Worm (Caenorhabditis elegans): ENCODE data around the gene gpr-2.

Gene gpr-2

ce11 chrIII:9355412-9355969, 37.5 kb downstream of the gpr-2 start, which contains the start of gene chtb-1:
chtb-1 (minus strand) TSS chrIII:9355462.
- no peak for TF ChIP-seq npax-4 (tag; optimal IDR thresholded peaks at IDR 0.05)
- no peak for TF ChIP-seq syd-9 (tag; optimal IDR thresholded peaks at IDR 0.05)

ce11 chrIII:9353814-9354213, 39.1 kb downstream of the gpr-2 start:
- TF ChIP-seq ref-2 (tag; optimal IDR thresholded peaks at IDR 0.05) (no peak), ets-4 (tag; optimal IDR thresholded peaks at IDR 0.05) (peak; percentile 5), ceh-2 (tag; optimal IDR thresholded peaks at IDR 0.05) (peak; percentile 6), hlh-30 (tag; optimal IDR thresholded peaks at IDR 0.05; ENCODE audit: insufficient read depth) (peak; percentile 75), pax-1 (tag; optimal IDR thresholded peaks at IDR 0.05) (peak; percentile 98), ceh-31 (tag; optimal IDR thresholded peaks at IDR 0.05) (peak; percentile 6)

ce11 chrIII:9346722-9347121, 46.2 kb downstream of the gpr-2 start:
- TF ChIP-seq ceh-48 (tag; optimal IDR thresholded peaks at IDR 0.05) (no peak), tbx-7 (tag; optimal IDR thresholded peaks at IDR 0.05) (no peak), lim-6 (tag; optimal IDR thresholded peaks at IDR 0.05) (no peak), fkh-10 (GFP tag; optimal IDR thresholded peaks at IDR 0.05) (no peak), eyg-1 (tag; optimal IDR thresholded peaks at IDR 0.05) (no peak), elt-4 (tag; optimal IDR thresholded peaks at IDR 0.05) (no peak), hlh-13 (GFP tag; optimal IDR thresholded peaks at IDR 0.05) (no peak), pqm-1 (tag; optimal IDR thresholded peaks at IDR 0.05) (no peak), C38D4.7 (GFP tag; optimal IDR thresholded peaks at IDR 0.05) (no peak), unc-42 (tag; optimal IDR thresholded peaks at IDR 0.05) (no peak), ceh-22 (tag; optimal IDR thresholded peaks at IDR 0.05) (no peak), syd-9 (tag; optimal IDR thresholded peaks at IDR 0.05) (no peak), ceh-2 (tag; optimal IDR thresholded peaks at IDR 0.05) (no peak), lin-11 (tag; optimal IDR thresholded peaks at IDR 0.05) (no peak), sox-2 (GFP tag; IDR thresholded peaks at IDR 0.05) (no peak)

ce11 chrIII:9346114-9346513, 46.9 kb downstream of the gpr-2 start:
- TF ChIP-seq unc-55 (GFP tag; optimal IDR thresholded peaks at IDR 0.05): peak; percentile 97
- peak; percentile 1 for TF ChIP-seq ceh-18 (tag; optimal IDR thresholded peaks at IDR 0.05)
- TF ChIP-seq mec-3 (tag; optimal IDR thresholded peaks at IDR 0.05; ENCODE audit: borderline replicate concordance): no peak

ce11 chrIII:9344347-9344746, 48.6 kb downstream of the gpr-2 start, which contains the start of gene emb-9:
emb-9 (minus strand) TSS chrIII:9344447.
- no peak for TF ChIP-seq unc-3 (GFP tag; conservative IDR thresholded peaks at IDR 0.05)
- no peak for TF ChIP-seq unc-3 (tag; optimal IDR thresholded peaks at IDR 0.05)
- TF ChIP-seq pros-1 (tag; optimal IDR thresholded peaks at IDR 0.05): no peak
- no peak for TF ChIP-seq ceh-19 (GFP tag; optimal IDR thresholded peaks at IDR 0.05)
- no peak for TF ChIP-seq ceh-31 (tag; optimal IDR thresholded peaks at IDR 0.05)
- no peak for TF ChIP-seq sdc-2 (tag; optimal IDR thresholded peaks at IDR 0.05)
- TF ChIP-seq ref-2 (tag; optimal IDR thresholded peaks at IDR 0.05): no peak
- TF ChIP-seq pat-9 (tag; optimal IDR thresholded peaks at IDR 0.05): no peak
